Fruit fly (Drosophila melanogaster) whole organism, embryonic: ENCODE results near the gene CG6933.

Source experiments
- Atf6 ChIP-seq: fragments of 200-800 bp; sonication (Bioruptor generic); IDR thresholded peaks from 2 replicates; pipeline ENCODE4 v1.3.6; 2022; ENCODE audit warnings: missing biosample characterization, missing genetic modification characterization
- Blimp-1 ChIP-seq: fragments of 200-800 bp; sonication (Bioruptor generic); optimal IDR thresholded peaks from 3 replicates; lab custom pipeline; 2018; ENCODE audit warnings: missing biosample characterization, missing genetic modification characterization, mild to moderate bottlenecking, moderate library complexity, missing genetic modification reagents
- CG12769 ChIP-seq: fragments of 200-800 bp; sonication (Bioruptor generic); optimal IDR thresholded peaks from 2 replicates; lab custom pipeline; 2019; ENCODE audit warnings: missing biosample characterization, mild to moderate bottlenecking, missing genetic modification characterization, moderate library complexity
- CG13296 ChIP-seq: fragments of 200-800 bp; sonication (Bioruptor generic); optimal IDR thresholded peaks from 3 replicates; lab custom pipeline; 2018; ENCODE audit warnings: missing biosample characterization, mild to moderate bottlenecking, missing genetic modification characterization
- CG15011 ChIP-seq: fragments of 200-800 bp; sonication (Bioruptor generic); optimal IDR thresholded peaks from 3 replicates; lab custom pipeline; 2018; ENCODE audit warnings: missing biosample characterization, mild to moderate bottlenecking, missing genetic modification characterization
- CG15073 ChIP-seq: fragments of 200-800 bp; sonication (Bioruptor generic); optimal IDR thresholded peaks from 2 replicates; lab custom pipeline; 2016; ENCODE audit warnings: missing biosample characterization, missing genetic modification characterization
- CG17328 ChIP-seq: fragments of 200-800 bp; sonication (Bioruptor generic); IDR thresholded peaks from 2 replicates; pipeline ENCODE4 v1.3.6; 2022; ENCODE audit warnings: missing biosample characterization, missing genetic modification characterization
- CG17359 ChIP-seq: fragments of 200-800 bp; sonication (Bioruptor generic); optimal IDR thresholded peaks from 3 replicates; lab custom pipeline; 2018; ENCODE audit warnings: missing biosample characterization, mild to moderate bottlenecking, missing genetic modification characterization, moderate library complexity
- CG2202 ChIP-seq: fragments of 200-800 bp; sonication (Bioruptor generic); optimal IDR thresholded peaks from 2 replicates; lab custom pipeline; 2018; ENCODE audit warnings: missing biosample characterization, mild to moderate bottlenecking, missing genetic modification characterization
- CG31365 ChIP-seq: fragments of 200-800 bp; sonication (Bioruptor generic); optimal IDR thresholded peaks from 2 replicates; lab custom pipeline; 2018; ENCODE audit warnings: missing biosample characterization, mild to moderate bottlenecking, missing genetic modification characterization
- CG3163 ChIP-seq: fragments of 200-800 bp; sonication (Bioruptor generic); optimal IDR thresholded peaks from 3 replicates; lab custom pipeline; 2016; ENCODE audit warnings: missing biosample characterization, missing genetic modification characterization
- CG32772 ChIP-seq: fragments of 200-800 bp; sonication (Bioruptor generic); IDR thresholded peaks from 2 replicates; pipeline ENCODE4 v1.3.6; 2022; ENCODE audit warnings: missing biosample characterization, missing genetic modification characterization
- CG4707 ChIP-seq: fragments of 200-800 bp; sonication (Bioruptor generic); optimal IDR thresholded peaks from 2 replicates; lab custom pipeline; 2018; ENCODE audit warnings: missing biosample characterization, mild to moderate bottlenecking, missing genetic modification characterization, moderate library complexity
- CG7745 ChIP-seq: fragments of 200-800 bp; sonication (Bioruptor generic); optimal IDR thresholded peaks from 2 replicates; lab custom pipeline; 2018; ENCODE audit warnings: missing biosample characterization, mild to moderate bottlenecking, missing genetic modification characterization, moderate library complexity
- CG7928 ChIP-seq: fragments of 200-800 bp; sonication (Bioruptor generic); optimal IDR thresholded peaks from 2 replicates; lab custom pipeline; 2017; ENCODE audit warnings: missing biosample characterization, mild to moderate bottlenecking, missing genetic modification characterization
- CG7987 ChIP-seq: fragments of 200-800 bp; sonication (Bioruptor generic); optimal IDR thresholded peaks from 2 replicates; lab custom pipeline; 2018; ENCODE audit warnings: missing biosample characterization, mild to moderate bottlenecking, missing genetic modification characterization, moderate library complexity
- CG8388 ChIP-seq: fragments of 200-800 bp; sonication (Bioruptor generic); optimal IDR thresholded peaks from 2 replicates; lab custom pipeline; 2019; ENCODE audit warnings: missing biosample characterization, mild to moderate bottlenecking, missing genetic modification characterization, moderate library complexity
- CkIIα-i1 ChIP-seq: fragments of 200-800 bp; sonication (Bioruptor generic); IDR thresholded peaks from 2 replicates; pipeline ENCODE4 v1.3.6; 2022; ENCODE audit warnings: missing biosample characterization, missing genetic modification characterization
- Dbx ChIP-seq: fragments of 200-800 bp; sonication (Bioruptor generic); IDR thresholded peaks from 3 replicates; pipeline ENCODE4 v1.3.6; 2022; ENCODE audit warnings: missing biosample characterization, missing genetic modification characterization
- E2f2 ChIP-seq: fragments of 200-800 bp; sonication (Bioruptor generic); IDR thresholded peaks from 2 replicates; pipeline ENCODE4 v1.3.6; 2022; ENCODE audit warnings: missing biosample characterization, missing genetic modification characterization
- ERR ChIP-seq: fragments of 200-800 bp; sonication (Bioruptor generic); optimal IDR thresholded peaks from 2 replicates; lab custom pipeline; 2016; ENCODE audit warnings: missing biosample characterization, missing genetic modification characterization
- Fer3 ChIP-seq: fragments of 200-800 bp; sonication (Bioruptor generic); optimal IDR thresholded peaks from 2 replicates; lab custom pipeline; 2018; ENCODE audit warnings: missing biosample characterization, mild to moderate bottlenecking, missing genetic modification characterization, moderate library complexity
- Rfx ChIP-seq: fragments of 200-800 bp; sonication (Bioruptor generic); IDR thresholded peaks from 2 replicates; pipeline ENCODE4 v1.3.6; 2022; ENCODE audit warnings: missing biosample characterization, missing genetic modification characterization
- TFAM ChIP-seq: fragments of 200-800 bp; sonication (Bioruptor generic); optimal IDR thresholded peaks from 2 replicates; lab custom pipeline; 2017; ENCODE audit warnings: missing biosample characterization, missing genetic modification characterization, inconsistent platforms
- Taf1 ChIP-seq: fragments of 200-800 bp; sonication (Bioruptor generic); IDR thresholded peaks from 2 replicates; pipeline ENCODE4 v1.3.6; 2022; ENCODE audit warnings: missing biosample characterization, missing genetic modification characterization
- ac ChIP-seq: fragments of 200-800 bp; sonication (Bioruptor generic); optimal IDR thresholded peaks from 3 replicates; lab custom pipeline; 2017; ENCODE audit warnings: missing biosample characterization, mild to moderate bottlenecking, missing genetic modification characterization
- al ChIP-seq: fragments of 200-800 bp; sonication (Bioruptor generic); IDR thresholded peaks from 2 replicates; pipeline ENCODE4 v1.3.6; 2022; ENCODE audit warnings: missing biosample characterization, missing genetic modification characterization
- cad ChIP-seq: fragments of >200 bp; optimal IDR thresholded peaks from 2 replicates; lab custom pipeline; 2017; ENCODE audit warnings: missing biosample characterization, missing genetic modification characterization
- cato ChIP-seq: fragments of 200-800 bp; sonication (Bioruptor generic); optimal IDR thresholded peaks from 2 replicates; lab custom pipeline; 2016; ENCODE audit warnings: missing biosample characterization, missing genetic modification characterization, borderline replicate concordance
- chinmo ChIP-seq: fragments of 200-800 bp; sonication (Bioruptor generic); IDR thresholded peaks from 4 replicates; pipeline ENCODE4 v1.3.6; 2022; ENCODE audit warnings: missing biosample characterization, missing genetic modification characterization; ENCODE audit not compliant: partially characterized antibody
- chm ChIP-seq: fragments of 200-800 bp; sonication (Bioruptor generic); IDR thresholded peaks from 2 replicates; pipeline ENCODE4 v1.3.6; 2022; ENCODE audit warnings: missing biosample characterization, missing genetic modification characterization
- crc ChIP-seq: fragments of 200-800 bp; sonication (Bioruptor generic); optimal IDR thresholded peaks from 2 replicates; lab custom pipeline; 2016; ENCODE audit warnings: missing biosample characterization, missing genetic modification characterization
- dpn ChIP-seq, 2 experiments: fragments of 200-800 bp; sonication (Bioruptor generic); optimal IDR thresholded peaks; 3 replicates each; lab custom pipeline; 2016; ENCODE audit warnings: missing biosample characterization in 2 of 2, missing genetic modification characterization in 2 of 2
- fd96Cb ChIP-seq: fragments of 200-800 bp; sonication (Bioruptor generic); optimal IDR thresholded peaks from 2 replicates; lab custom pipeline; 2018; ENCODE audit warnings: missing biosample characterization, mild to moderate bottlenecking, missing genetic modification characterization, moderate library complexity
- gcm2 ChIP-seq: fragments of 200-800 bp; sonication (Bioruptor generic); optimal IDR thresholded peaks from 2 replicates; lab custom pipeline; 2016; ENCODE audit warnings: missing biosample characterization, missing genetic modification characterization
- h ChIP-seq: fragments of >200 bp; optimal IDR thresholded peaks from 2 replicates; lab custom pipeline; 2017
- hbn ChIP-seq: fragments of 200-800 bp; sonication (Bioruptor generic); IDR thresholded peaks from 2 replicates; pipeline ENCODE4 v1.3.6; 2022; ENCODE audit warnings: missing biosample characterization, missing genetic modification characterization; ENCODE audit not compliant: partially characterized antibody
- inv ChIP-seq: fragments of 200-800 bp; sonication (Bioruptor generic); IDR thresholded peaks from 2 replicates; pipeline ENCODE4 v1.3.6; 2022; ENCODE audit warnings: missing biosample characterization, missing genetic modification characterization; ENCODE audit not compliant: partially characterized antibody
- lmd ChIP-seq: fragments of 200-800 bp; sonication (Bioruptor generic); IDR thresholded peaks from 2 replicates; pipeline ENCODE4 v1.3.6; 2022; ENCODE audit warnings: missing biosample characterization, missing genetic modification characterization
- nerfin-2 ChIP-seq: fragments of 200-800 bp; sonication (Bioruptor generic); IDR thresholded peaks from 2 replicates; pipeline ENCODE4 v1.3.6; 2022; ENCODE audit warnings: missing biosample characterization, missing genetic modification characterization; ENCODE audit not compliant: partially characterized antibody
- onecut ChIP-seq: fragments of 200-800 bp; sonication (Bioruptor generic); IDR thresholded peaks from 2 replicates; pipeline ENCODE4 v1.3.6; 2022; ENCODE audit warnings: missing biosample characterization, missing genetic modification characterization
- pzg ChIP-seq: fragments of 200-800 bp; sonication (Bioruptor generic); optimal IDR thresholded peaks from 3 replicates; lab custom pipeline; 2018; ENCODE audit warnings: missing biosample characterization, mild to moderate bottlenecking, missing genetic modification characterization, moderate library complexity
- ranshi ChIP-seq: fragments of 200-800 bp; sonication (Bioruptor generic); IDR thresholded peaks from 2 replicates; pipeline ENCODE4 v1.3.6; 2022; ENCODE audit warnings: missing biosample characterization, missing genetic modification characterization
- salm ChIP-seq: fragments of 200-800 bp; sonication (Bioruptor generic); optimal IDR thresholded peaks from 2 replicates; lab custom pipeline; 2018; ENCODE audit warnings: missing biosample characterization, mild to moderate bottlenecking, missing genetic modification characterization
- sisA ChIP-seq: fragments of 200-800 bp; sonication (Bioruptor generic); IDR thresholded peaks from 2 replicates; pipeline ENCODE4 v1.3.6; 2022; ENCODE audit warnings: missing biosample characterization, missing genetic modification characterization
- slbo ChIP-seq: fragments of 200-800 bp; sonication (Bioruptor generic); IDR thresholded peaks from 2 replicates; pipeline ENCODE4 v1.3.6; 2022; ENCODE audit warnings: missing biosample characterization, missing genetic modification characterization
- sug ChIP-seq: fragments of 200-800 bp; optimal IDR thresholded peaks from 2 replicates; lab custom pipeline; 2019; ENCODE audit warnings: missing biosample characterization, mild to moderate bottlenecking, missing genetic modification characterization, moderate library complexity
- trh ChIP-seq: fragments of 200-800 bp; sonication (Bioruptor generic); optimal IDR thresholded peaks from 2 replicates; lab custom pipeline; 2016; ENCODE audit warnings: missing biosample characterization, missing genetic modification characterization
- vvl ChIP-seq: fragments of 200-800 bp; sonication (Bioruptor generic); IDR thresholded peaks from 2 replicates; pipeline ENCODE4 v1.3.6; 2022; ENCODE audit warnings: missing biosample characterization, missing genetic modification characterization
- zen ChIP-seq: fragments of 200-800 bp; sonication (Bioruptor generic); optimal IDR thresholded peaks from 3 replicates; lab custom pipeline; 2018; ENCODE audit warnings: missing biosample characterization, mild to moderate bottlenecking, missing genetic modification characterization, moderate library complexity

The CG6933 gene

dm6 chr3L:20247513-20248173 is 27.4 kb upstream of the CG6933 start, which contains the start of gene rdgC (continued):
- TF ChIP-seq nerfin-2 (no peak), hbn (GFP tag; lab: Robert Waterston, UW) (no peak), pzg (GFP tag; lab: Kevin White, UChicago) (peak; percentile 17), inv (GFP tag; lab: Robert Waterston, UW) (no peak), dpn (GFP tag; optimal IDR thresholded peaks at IDR 0.05; lab: Kevin White, UChicago) (peak; percentile 96), Blimp-1 (GFP tag; lab: Kevin White, UChicago) (peak; percentile 94), salm (peak; percentile 95), CG8388 (GFP tag; lab: Kevin White, UChicago) (peak; percentile 92), CG4707 (GFP tag; lab: Kevin White, UChicago) (peak; percentile 91), ac (GFP tag; lab: Kevin White, UChicago) (peak; percentile 22), Fer3 (tag; lab: Kevin White, UChicago) (peak; percentile 97), E2f2 (GFP tag; lab: Robert Waterston, UW) (peak; percentile 79), CG3163 (GFP tag; lab: Kevin White, UChicago) (peak; percentile 82), CG17359 (peak; percentile 98), Rfx (GFP tag; lab: Robert Waterston, UW) (peak; percentile 98), fd96Cb (tag; lab: Kevin White, UChicago) (peak; percentile 97), CG7745 (no peak), CkIIα-i1 (GFP tag; lab: Robert Waterston, UW) (peak; percentile 93), CG7928 (GFP tag; lab: Kevin White, UChicago) (peak; percentile 77), CG15073 (peak; percentile 52), TFAM (GFP tag; lab: Kevin White, UChicago) (peak; percentile 77), al (GFP tag; lab: Robert Waterston, UW) (peak; percentile 93), CG31365 (tag; lab: Kevin White, UChicago) (peak; percentile 89), cad (no peak), crc (GFP tag; lab: Kevin White, UChicago) (peak; percentile 93), CG32772 (peak; percentile 95), CG15011 (GFP tag; lab: Kevin White, UChicago) (peak; percentile 95), ERR (GFP tag; lab: Kevin White, UChicago) (peak; percentile 94), chinmo (no peak), CG2202 (tag; lab: Kevin White, UChicago) (peak; percentile 33), CG17328 (GFP tag; lab: Robert Waterston, UW) (peak; percentile 96), CG12769 (tag; lab: Kevin White, UChicago) (peak; percentile 99), CG7987 (GFP tag; lab: Kevin White, UChicago) (peak; percentile 92), ranshi (GFP tag; lab: Robert Waterston, UW) (peak; percentile 98), gcm2 (GFP tag; lab: Kevin White, UChicago) (peak; percentile 88), Dbx (GFP tag; lab: Robert Waterston, UW) (peak; percentile 98), chm (GFP tag; lab: Robert Waterston, UW) (peak; percentile 93), Taf1 (peak; percentile 87), slbo (GFP tag; lab: Robert Waterston, UW) (peak; percentile 97), cato (peak; percentile 87), trh (peak; percentile 89), h (no peak), sug (tag; lab: Kevin White, UChicago) (peak; percentile 76), sisA (GFP tag; lab: Robert Waterston, UW) (peak; percentile 95), Atf6 (GFP tag; lab: Robert Waterston, UW) (peak; percentile 97), vvl (GFP tag; lab: Robert Waterston, UW) (peak; percentile 98), lmd (GFP tag; lab: Robert Waterston, UW) (peak; percentile 96), zen (tag; lab: Kevin White, UChicago) (peak; percentile 88), CG13296 (GFP tag; lab: Kevin White, UChicago) (peak; percentile 93), onecut (GFP tag; lab: Robert Waterston, UW) (peak; percentile 92)
